Worm (Caenorhabditis elegans) whole organism, L3 larva: ENCODE measurements around the gene chtb-3.

ENCODE experiments used
- ama-1 ChIP-seq: fragments of 150-350 bp; optimal IDR thresholded peaks from 2 replicates; lab custom pipeline; 2018
- elt-2 ChIP-seq: sonication (generic microtip); optimal IDR thresholded peaks from 2 replicates; lab custom pipeline; 2016; ENCODE audit warnings: missing genetic modification reagents, mild to moderate bottlenecking, missing genetic modification characterization, missing compliant biosample characterization
- skn-1 ChIP-seq: fragments of 150-350 bp; optimal IDR thresholded peaks from 2 replicates; lab custom pipeline; 2014; ENCODE audit warnings: missing biosample characterization, missing genetic modification characterization
- snpc-4 ChIP-seq: fragments of 150-350 bp; optimal IDR thresholded peaks from 2 replicates; lab custom pipeline; 2014; ENCODE audit warnings: missing biosample characterization, missing genetic modification characterization
- ztf-11 ChIP-seq: fragments of 150-350 bp; optimal IDR thresholded peaks from 2 replicates; lab custom pipeline; 2014; ENCODE audit warnings: missing biosample characterization, missing genetic modification characterization

ce11 chrX:6311391-6311790 is 8.1 kb downstream of the chtb-3 start, which contains the start of gene npr-38:
- TF ChIP-seq ztf-11 (tag; lab: Kevin White, UChicago), result no peak
- no peak for TF ChIP-seq elt-2
- no peak for TF ChIP-seq skn-1 (tag; lab: Kevin White, UChicago)
- no peak for TF ChIP-seq ama-1 (lab: Kevin White, UChicago)
- no peak for TF ChIP-seq snpc-4 (tag; lab: Kevin White, UChicago)
